Worm (Caenorhabditis elegans) whole organism, L1 larva: ENCODE results near the gene C32H11.3.

Experiments used
- C04F5.9 ChIP-seq: sonication (generic microtip); optimal IDR thresholded peaks from 2 replicates; lab custom pipeline; 2016; ENCODE audit warnings: missing genetic modification characterization, missing compliant biosample characterization
- C16A3.4 ChIP-seq: fragments of 150-350 bp; optimal IDR thresholded peaks from 2 replicates; lab custom pipeline; 2014; ENCODE audit warnings: missing biosample characterization, missing genetic modification characterization
- Y116A8C.19 ChIP-seq: sonication (generic microtip); optimal IDR thresholded peaks from 2 replicates; lab custom pipeline; 2016; ENCODE audit warnings: missing compliant biosample characterization, missing genetic modification characterization, borderline replicate concordance
- alr-1 ChIP-seq: fragments of 200-800 bp; sonication (Bioruptor generic); optimal IDR thresholded peaks from 2 replicates; lab custom pipeline; 2018; ENCODE audit warnings: borderline replicate concordance, mild to moderate bottlenecking, missing genetic modification characterization, missing compliant biosample characterization
- ama-1 ChIP-seq: fragments of 150-350 bp; optimal IDR thresholded peaks from 2 replicates; lab custom pipeline; 2014
- blmp-1 ChIP-seq: fragments of 150-350 bp; optimal IDR thresholded peaks from 2 replicates; lab custom pipeline; 2014; ENCODE audit warnings: missing biosample characterization, missing genetic modification characterization
- ceh-63 ChIP-seq: fragments of 200-800 bp; sonication (Bioruptor generic); optimal IDR thresholded peaks from 2 replicates; lab custom pipeline; 2018; ENCODE audit warnings: mild to moderate bottlenecking, missing genetic modification characterization, missing compliant biosample characterization
- ceh-82 ChIP-seq, 3 experiments: fragments of 150-350 bp in 1 of 3; sonication (generic microtip) in 2 of 3; optimal IDR thresholded peaks; 2 replicates each; lab custom pipeline; 2014 to 2017; ENCODE audit warnings: missing biosample characterization in 3 of 3, missing genetic modification characterization in 3 of 3
- ceh-88 ChIP-seq: fragments of 200-800 bp; sonication (Bioruptor generic); IDR thresholded peaks from 2 replicates; pipeline ENCODE4 v1.3.6; 2022; ENCODE audit warnings: missing genetic modification characterization, missing compliant biosample characterization
- ceh-90 ChIP-seq: sonication (generic microtip); optimal IDR thresholded peaks from 2 replicates; lab custom pipeline; 2016; ENCODE audit warnings: missing genetic modification characterization, missing compliant biosample characterization
- dpl-1 ChIP-seq, 3 experiments: fragments of 150-350 bp in 2 of 3; sonication (generic microtip) in 1 of 3; optimal IDR thresholded peaks; 2 replicates each; lab custom pipeline; 2014 to 2017; ENCODE audit warnings: missing biosample characterization in 3 of 3, missing genetic modification characterization in 3 of 3, missing genetic modification reagents in 3 of 3
- elt-3 ChIP-seq, 6 experiments: fragments of 150-350 bp in 1 of 6; sonication (generic microtip); optimal IDR thresholded peaks; 2 replicates each; lab custom pipeline; 2017 to 2018; ENCODE audit warnings: missing biosample characterization in 6 of 6, missing genetic modification characterization in 6 of 6, inconsistent platforms in 1 of 6
- fkh-8 ChIP-seq: sonication (generic microtip); optimal IDR thresholded peaks from 2 replicates; lab custom pipeline; 2016; ENCODE audit warnings: mild to moderate bottlenecking, missing genetic modification characterization, missing compliant biosample characterization
- hlh-4 ChIP-seq: sonication (generic microtip); optimal IDR thresholded peaks from 2 replicates; lab custom pipeline; 2016; ENCODE audit warnings: mild to moderate bottlenecking, missing genetic modification characterization, missing compliant biosample characterization
- hpl-2 ChIP-seq: fragments of 150-350 bp; optimal IDR thresholded peaks from 2 replicates; lab custom pipeline; 2014; ENCODE audit warnings: missing biosample characterization, missing genetic modification reagents, missing genetic modification characterization
- lin-14 ChIP-seq: fragments of 200-800 bp; sonication (Bioruptor generic); optimal IDR thresholded peaks from 2 replicates; lab custom pipeline; 2018; ENCODE audit warnings: mild to moderate bottlenecking, missing genetic modification characterization, moderate library complexity, missing compliant biosample characterization
- lin-15B ChIP-seq: fragments of 150-350 bp; sonication (generic microtip); optimal IDR thresholded peaks from 3 replicates; lab custom pipeline; 2014; ENCODE audit warnings: missing biosample characterization, missing genetic modification characterization
- lin-35 ChIP-seq, 2 experiments: fragments of 150-350 bp; optimal IDR thresholded peaks; 2 replicates each; lab custom pipeline; 2014; ENCODE audit warnings: missing biosample characterization in 2 of 2, missing genetic modification characterization in 2 of 2, missing genetic modification reagents in 2 of 2
- lin-39 ChIP-seq: fragments of 150-350 bp; optimal IDR thresholded peaks from 2 replicates; lab custom pipeline; 2014; ENCODE audit warnings: missing biosample characterization, missing genetic modification reagents, missing genetic modification characterization
- lir-3 ChIP-seq: sonication (generic microtip); optimal IDR thresholded peaks from 2 replicates; lab custom pipeline; 2016; ENCODE audit warnings: mild to moderate bottlenecking, missing genetic modification characterization, moderate library complexity, missing compliant biosample characterization; ENCODE audit not compliant: poor library complexity
- lsy-2 ChIP-seq, 2 experiments: fragments of 150-350 bp; optimal IDR thresholded peaks; 2 replicates each; lab custom pipeline; 2014; ENCODE audit warnings: missing biosample characterization in 2 of 2, missing genetic modification characterization in 2 of 2
- mab-9 ChIP-seq: fragments of 200-800 bp; sonication (Bioruptor generic); IDR thresholded peaks from 2 replicates; pipeline ENCODE4 v1.3.6; 2022; ENCODE audit warnings: missing genetic modification reagents, missing genetic modification characterization, missing compliant biosample characterization
- mdl-1 ChIP-seq, 2 experiments: fragments of 150-350 bp; optimal IDR thresholded peaks; 2 replicates each; lab custom pipeline; 2014 to 2017; ENCODE audit warnings: missing biosample characterization in 2 of 2, missing genetic modification characterization in 2 of 2, inconsistent platforms in 1 of 2
- mef-2 ChIP-seq: fragments of 150-350 bp; optimal IDR thresholded peaks from 2 replicates; lab custom pipeline; 2014; ENCODE audit warnings: missing biosample characterization, missing genetic modification characterization
- mep-1 ChIP-seq: fragments of 150-350 bp; optimal IDR thresholded peaks from 2 replicates; lab custom pipeline; 2014; ENCODE audit warnings: missing biosample characterization, missing genetic modification characterization
- nhr-12 ChIP-seq: sonication (generic microtip); optimal IDR thresholded peaks from 2 replicates; lab custom pipeline; 2017; ENCODE audit warnings: missing biosample characterization, missing genetic modification characterization
- nhr-20 ChIP-seq: sonication (generic microtip); optimal IDR thresholded peaks from 2 replicates; lab custom pipeline; 2016; ENCODE audit warnings: mild to moderate bottlenecking, missing genetic modification characterization, missing compliant biosample characterization
- nhr-28 ChIP-seq: fragments of 150-350 bp; optimal IDR thresholded peaks from 2 replicates; lab custom pipeline; 2014; ENCODE audit warnings: missing biosample characterization, missing genetic modification characterization
- nhr-47 ChIP-seq: sonication (generic microtip); optimal IDR thresholded peaks from 2 replicates; lab custom pipeline; 2016; ENCODE audit warnings: mild to moderate bottlenecking, missing genetic modification characterization, moderate library complexity, missing compliant biosample characterization
- nhr-71 ChIP-seq: sonication (generic microtip); optimal IDR thresholded peaks from 2 replicates; lab custom pipeline; 2016; ENCODE audit warnings: mild to moderate bottlenecking, missing genetic modification characterization, moderate library complexity, missing compliant biosample characterization
- nhr-84 ChIP-seq: sonication (generic microtip); optimal IDR thresholded peaks from 2 replicates; lab custom pipeline; 2017; ENCODE audit warnings: missing biosample characterization, missing genetic modification characterization
- pqm-1 ChIP-seq: sonication (generic microtip); optimal IDR thresholded peaks from 3 replicates; lab custom pipeline; 2017; ENCODE audit warnings: missing biosample characterization, missing genetic modification characterization
- rnt-1 ChIP-seq: sonication (generic microtip); optimal IDR thresholded peaks from 2 replicates; lab custom pipeline; 2016; ENCODE audit warnings: mild to moderate bottlenecking, missing genetic modification characterization, moderate library complexity, missing compliant biosample characterization
- snpc-4 ChIP-seq: fragments of 150-350 bp; optimal IDR thresholded peaks from 2 replicates; lab custom pipeline; 2014; ENCODE audit warnings: missing biosample characterization, missing genetic modification characterization
- sptf-1 ChIP-seq: fragments of 150-350 bp; optimal IDR thresholded peaks from 2 replicates; lab custom pipeline; 2014; ENCODE audit warnings: missing biosample characterization, missing genetic modification characterization
- swsn-7 ChIP-seq: sonication (generic microtip); optimal IDR thresholded peaks from 2 replicates; lab custom pipeline; 2016; ENCODE audit warnings: missing genetic modification characterization, missing compliant biosample characterization
- unc-62 ChIP-seq: fragments of 150-350 bp; optimal IDR thresholded peaks from 2 replicates; lab custom pipeline; 2014; ENCODE audit warnings: missing biosample characterization, missing genetic modification reagents, missing genetic modification characterization
- unc-98 ChIP-seq: fragments of 200-800 bp; sonication (Bioruptor generic); IDR thresholded peaks from 2 replicates; pipeline ENCODE4 v1.3.6; 2022; ENCODE audit warnings: missing genetic modification characterization, missing compliant biosample characterization
- xbp-1 ChIP-seq: sonication (generic microtip); optimal IDR thresholded peaks from 2 replicates; lab custom pipeline; 2016; ENCODE audit warnings: missing genetic modification characterization, missing compliant biosample characterization
- zag-1 ChIP-seq: fragments of 150-350 bp; optimal IDR thresholded peaks from 2 replicates; lab custom pipeline; 2014; ENCODE audit warnings: missing biosample characterization, missing genetic modification characterization
- ztf-11 ChIP-seq, 2 experiments: sonication (generic microtip); optimal IDR thresholded peaks; 2 replicates each; lab custom pipeline; 2016 to 2017; ENCODE audit warnings: missing genetic modification characterization in 2 of 2, missing biosample characterization in 1 of 2, missing compliant biosample characterization in 1 of 2
- ztf-4 ChIP-seq: fragments of 150-350 bp; optimal IDR thresholded peaks from 2 replicates; lab custom pipeline; 2014; ENCODE audit warnings: missing biosample characterization, missing genetic modification characterization

Gene C32H11.3

ce11 chrIV:12941254-12941653 is 22.9 kb downstream of the C32H11.3 start, which contains the start of gene dod-24:
Gene dod-24 (minus strand): TSS chrIV:12941354.
- TF ChIP-seq lsy-2 (tag; optimal IDR thresholded peaks at IDR 0.05; lab: Kevin White, UChicago) (no peak), elt-3 (tag; optimal IDR thresholded peaks at IDR 0.05; lab: Kevin White, UChicago) (no peak), mef-2 (tag; lab: Kevin White, UChicago) (no peak), rnt-1 (tag; lab: Kevin White, UChicago) (no peak), blmp-1 (tag; lab: Kevin White, UChicago) (no peak), C16A3.4 (no peak), nhr-28 (no peak), lin-15B (no peak), nhr-47 (tag; lab: Kevin White, UChicago) (no peak)
- TF ChIP-seq, all 84 proteins: peak for 0

ce11 chrIV:12942633-12943032 is 24.3 kb downstream of the C32H11.3 start, which contains the start of gene dct-19:
Gene dct-19 (plus strand): TSS chrIV:12942933.
- TF ChIP-seq ceh-88 (no peak), lin-14 (GFP tag; lab: Kevin White, UChicago) (no peak), mep-1 (tag; lab: Kevin White, UChicago) (no peak), lsy-2 (tag; optimal IDR thresholded peaks at IDR 0.05; lab: Kevin White, UChicago) (no peak), ceh-82 (tag; optimal IDR thresholded peaks at IDR 0.05; lab: Kevin White, UChicago) (no peak), C04F5.9 (tag; lab: Kevin White, UChicago) (no peak), snpc-4 (tag; lab: Kevin White, UChicago) (no peak), lir-3 (tag; lab: Kevin White, UChicago) (no peak), unc-98 (GFP tag; lab: Robert Waterston, UW) (no peak), xbp-1 (tag; lab: Kevin White, UChicago) (no peak), lin-39 (no peak), pqm-1 (tag; lab: Kevin White, UChicago) (no peak), mef-2 (tag; lab: Kevin White, UChicago) (no peak), lin-15B (no peak), nhr-71 (no peak), Y116A8C.19 (tag; lab: Kevin White, UChicago) (no peak), lin-35 (GFP tag; optimal IDR thresholded peaks at IDR 0.05; lab: Kevin White, UChicago) (no peak)

- TF ChIP-seq ceh-63 (no peak), hlh-4 (tag; lab: Kevin White, UChicago) (no peak), unc-98 (GFP tag; lab: Robert Waterston, UW) (no peak), ama-1 (no peak), zag-1 (tag; lab: Kevin White, UChicago) (no peak), fkh-8 (tag; lab: Kevin White, UChicago) (no peak), nhr-84 (tag; lab: Kevin White, UChicago) (no peak), ztf-11 (tag; optimal IDR thresholded peaks at IDR 0.05; lab: Kevin White, UChicago) (no peak), nhr-12 (tag; lab: Kevin White, UChicago) (no peak), mab-9 (GFP tag; lab: Robert Waterston, UW) (no peak)
These were observed 28.1 kb downstream of the C32H11.3 start, which contains the start of gene F55G11.1 for ce11 chrIV:12946488-12946887. Gene F55G11.1 (minus strand): TSS chrIV:12946588.

- TF ChIP-seq mef-2 (tag; lab: Kevin White, UChicago) (no peak), C04F5.9 (tag; lab: Kevin White, UChicago) (no peak), mep-1 (tag; lab: Kevin White, UChicago) (no peak), unc-62 (no peak), nhr-20 (no peak), nhr-28 (no peak), hpl-2 (GFP tag; lab: Kevin White, UChicago) (no peak), xbp-1 (tag; lab: Kevin White, UChicago) (no peak), ztf-4 (tag; lab: Kevin White, UChicago) (no peak), nhr-12 (tag; lab: Kevin White, UChicago) (no peak), alr-1 (tag; lab: Kevin White, UChicago) (no peak), nhr-47 (tag; lab: Kevin White, UChicago) (no peak), swsn-7 (tag; lab: Kevin White, UChicago) (no peak), nhr-71 (no peak), lin-14 (GFP tag; lab: Kevin White, UChicago) (no peak), C16A3.4 (no peak), ceh-90 (tag; lab: Kevin White, UChicago) (no peak), mdl-1 (tag; optimal IDR thresholded peaks at IDR 0.05; lab: Kevin White, UChicago) (no peak), sptf-1 (tag; lab: Kevin White, UChicago) (no peak), dpl-1 (GFP tag; optimal IDR thresholded peaks at IDR 0.05; lab: Kevin White, UChicago) (no peak)
These were observed 30.1 kb downstream of the C32H11.3 start, which contains the start of gene F55G11.10 for ce11 chrIV:12948470-12948869. Gene F55G11.10 (plus strand): TSS chrIV:12948770.
